Worm (Caenorhabditis elegans): Measurements from ENCODE around the gene gpcp-1.

The gpcp-1 gene

ce11 chrX:3111687-3112086 is 1.3 kb upstream of the gpcp-1 start (continued):
- TF ChIP-seq hlh-30 (tag; optimal IDR thresholded peaks at IDR 0.05; ENCODE audit: insufficient read depth) (peak; percentile 2), set-16 (GFP tag; IDR thresholded peaks at IDR 0.05) (no peak), snpc-4 (tag; optimal IDR thresholded peaks at IDR 0.05) (no peak), T26A8.4 (GFP tag; IDR thresholded peaks at IDR 0.05) (peak; percentile 26), ceh-20 (GFP tag; IDR thresholded peaks at IDR 0.05) (0 out of 2 replicates have a peak, but pooled peaks have one; percentile 12), daf-8 (GFP tag; IDR thresholded peaks at IDR 0.05) (no peak), tag-97 (GFP tag; IDR thresholded peaks at IDR 0.05) (no peak), madf-5 (GFP tag; IDR thresholded peaks at IDR 0.05) (no peak), F10B5.3 (tag; optimal IDR thresholded peaks at IDR 0.05) (no peak), nhr-102 (tag; optimal IDR thresholded peaks at IDR 0.05) (peak; percentile 40), ceh-32 (tag; optimal IDR thresholded peaks at IDR 0.05; ENCODE audit: poor library complexity) (no peak), mep-1 (tag; optimal IDR thresholded peaks at IDR 0.05) (peak; percentile 82), pqm-1 (tag; optimal IDR thresholded peaks at IDR 0.05) (no peak), nhr-77 (tag; optimal IDR thresholded peaks at IDR 0.05) (no peak), nhr-42 (GFP tag; IDR thresholded peaks at IDR 0.05) (no peak), mxl-2 (GFP tag; conservative IDR thresholded peaks at IDR 0.05) (no peak)

- no peak for TF ChIP-seq nhr-76 (tag; optimal IDR thresholded peaks at IDR 0.05)
- TF ChIP-seq jun-1 (tag; optimal IDR thresholded peaks at IDR 0.05): no peak
- no peak for TF ChIP-seq mxl-2 (GFP tag; conservative IDR thresholded peaks at IDR 0.05)
- TF ChIP-seq hif-1 (tag; optimal IDR thresholded peaks at IDR 0.05): peak in 1 of 2 experiments; percentile 66
- TF ChIP-seq unc-39 (tag; optimal IDR thresholded peaks at IDR 0.05): no peak
- no peak for TF ChIP-seq lin-38 (GFP tag; IDR thresholded peaks at IDR 0.05)
- TF ChIP-seq set-16 (GFP tag; IDR thresholded peaks at IDR 0.05): no peak
- no peak for TF ChIP-seq hmg-1.1 (GFP tag; IDR thresholded peaks at IDR 0.05)
- peak; percentile 3 for TF ChIP-seq lin-13 (GFP tag; optimal IDR thresholded peaks at IDR 0.05)
- no peak for TF ChIP-seq lin-1 (GFP tag; IDR thresholded peaks at IDR 0.05)
- TF ChIP-seq lin-39 (tag; optimal IDR thresholded peaks at IDR 0.05): no peak
- TF ChIP-seq D1046.2 (GFP tag; IDR thresholded peaks at IDR 0.05): no peak
- TF ChIP-seq duxl-1 (tag; optimal IDR thresholded peaks at IDR 0.05; ENCODE audit: poor library complexity): no peak
- TF ChIP-seq zfp-3 (GFP tag; conservative IDR thresholded peaks at IDR 0.05): no peak
- no peak for TF ChIP-seq ceh-44 (GFP tag; IDR thresholded peaks at IDR 0.05)
- no peak for TF ChIP-seq dmd-8 (GFP tag; IDR thresholded peaks at IDR 0.05)
- TF ChIP-seq lim-7 (GFP tag; IDR thresholded peaks at IDR 0.05): no peak
- TF ChIP-seq Y105C5A.15 (GFP tag; IDR thresholded peaks at IDR 0.05): no peak
- peak; percentile 79 for TF ChIP-seq fkh-10 (GFP tag; optimal IDR thresholded peaks at IDR 0.05)
- TF ChIP-seq unc-62 (GFP tag; optimal IDR thresholded peaks at IDR 0.05 in 1 of 2): peak in 1 of 2 experiments; percentile 76
- no peak for TF ChIP-seq unc-62 (tag; optimal IDR thresholded peaks at IDR 0.05)
- peak in 1 of 2 experiments; percentile 64 for TF ChIP-seq mdl-1 (tag; optimal IDR thresholded peaks at IDR 0.05)
- TF ChIP-seq nhr-77 (tag; optimal IDR thresholded peaks at IDR 0.05): no peak
- no peak for TF ChIP-seq ceh-32 (tag; optimal IDR thresholded peaks at IDR 0.05; ENCODE audit: poor library complexity)
- TF ChIP-seq mdt-29 (GFP tag; IDR thresholded peaks at IDR 0.05): peak; percentile 15; the same call in 1 of the 2 replicates
- TF ChIP-seq lsy-2 (tag; optimal IDR thresholded peaks at IDR 0.05): peak; percentile 27 to 36
- no peak for TF ChIP-seq daf-19 (GFP tag; conservative IDR thresholded peaks at IDR 0.05)
- TF ChIP-seq egl-43 (GFP tag; IDR thresholded peaks at IDR 0.05): no peak
- peak; percentile 19 for TF ChIP-seq hlh-11 (tag; optimal IDR thresholded peaks at IDR 0.05)
- no peak for TF ChIP-seq pha-4 (GFP tag; IDR thresholded peaks at IDR 0.05)
- no peak for TF ChIP-seq pha-4 (tag; optimal IDR thresholded peaks at IDR 0.05)
- no peak for TF ChIP-seq F10B5.3 (tag; optimal IDR thresholded peaks at IDR 0.05)
- no peak for TF ChIP-seq madf-5 (GFP tag; IDR thresholded peaks at IDR 0.05)
- TF ChIP-seq dpl-1 (GFP tag; optimal IDR thresholded peaks at IDR 0.05): no peak
- TF ChIP-seq mxl-3 (GFP tag; optimal IDR thresholded peaks at IDR 0.05): no peak
- no peak for TF ChIP-seq nhr-237 (tag; optimal IDR thresholded peaks at IDR 0.05)
- TF ChIP-seq pqm-1 (tag; optimal IDR thresholded peaks at IDR 0.05): no peak
- TF ChIP-seq snpc-1.2 (GFP tag; IDR thresholded peaks at IDR 0.05): no peak
- TF ChIP-seq nhr-25 (tag; optimal IDR thresholded peaks at IDR 0.05; ENCODE audit: borderline replicate concordance, insufficient read depth): no peak
- TF ChIP-seq Y5F2A.4 (GFP tag; optimal IDR thresholded peaks at IDR 0.05): no peak
Measured at ce11 chrX:3111066-3111465, 638 bp upstream of the gpcp-1 start.

Data from whole organism, L4 larva.